Fruit fly (Drosophila melanogaster) whole organism, embryonic: ENCODE measurements around the gene nmdyn-D7.
A peak's percentile ranks its signal among the peaks of the same experiment; 100 is the strongest.

ENCODE experiments used
- Atf3 ChIP-seq: fragments of 200-800 bp; sonication (Bioruptor generic); optimal IDR thresholded peaks from 3 replicates; lab custom pipeline; 2016; ENCODE audit warnings: missing biosample characterization, missing genetic modification characterization
- Blimp-1 ChIP-seq: fragments of 200-800 bp; sonication (Bioruptor generic); optimal IDR thresholded peaks from 3 replicates; lab custom pipeline; 2018; ENCODE audit warnings: missing biosample characterization, missing genetic modification characterization, mild to moderate bottlenecking, moderate library complexity, missing genetic modification reagents
- BtbVII ChIP-seq: fragments of 200-800 bp; sonication (Bioruptor generic); optimal IDR thresholded peaks from 3 replicates; lab custom pipeline; 2017; ENCODE audit warnings: missing biosample characterization, mild to moderate bottlenecking, missing genetic modification characterization
- CG10979 ChIP-seq: fragments of 200-800 bp; sonication (Bioruptor generic); optimal IDR thresholded peaks from 2 replicates; lab custom pipeline; 2018; ENCODE audit warnings: missing biosample characterization, mild to moderate bottlenecking, missing genetic modification characterization, moderate library complexity
- CG11696 ChIP-seq: fragments of 200-800 bp; sonication (Bioruptor generic); IDR thresholded peaks from 2 replicates; pipeline ENCODE4 v1.3.6; 2022; ENCODE audit warnings: missing biosample characterization, missing genetic modification characterization
- CG14050 ChIP-seq: fragments of 200-800 bp; sonication (Bioruptor generic); IDR thresholded peaks from 3 replicates; pipeline ENCODE4 v1.3.6; 2022; ENCODE audit warnings: missing biosample characterization, missing genetic modification characterization
- CG15073 ChIP-seq: fragments of 200-800 bp; sonication (Bioruptor generic); optimal IDR thresholded peaks from 2 replicates; lab custom pipeline; 2016; ENCODE audit warnings: missing biosample characterization, missing genetic modification characterization
- CG17385 ChIP-seq: fragments of 200-800 bp; sonication (Bioruptor generic); optimal IDR thresholded peaks from 3 replicates; lab custom pipeline; 2018; ENCODE audit warnings: missing biosample characterization, mild to moderate bottlenecking, missing genetic modification characterization
- CG1792 ChIP-seq: fragments of 200-800 bp; sonication (Bioruptor generic); optimal IDR thresholded peaks from 2 replicates; lab custom pipeline; 2016; ENCODE audit warnings: missing biosample characterization, missing genetic modification characterization
- CG2116 ChIP-seq: fragments of 200-800 bp; sonication (Bioruptor generic); optimal IDR thresholded peaks from 3 replicates; lab custom pipeline; 2018; ENCODE audit warnings: missing biosample characterization, mild to moderate bottlenecking, missing genetic modification characterization
- CG34376 ChIP-seq: fragments of 200-800 bp; sonication (Bioruptor generic); optimal IDR thresholded peaks from 2 replicates; lab custom pipeline; 2018; ENCODE audit warnings: missing biosample characterization, mild to moderate bottlenecking, missing genetic modification characterization
- CG34422 ChIP-seq: fragments of 200-800 bp; sonication (Bioruptor generic); IDR thresholded peaks from 3 replicates; pipeline ENCODE4 v1.3.6; 2022; ENCODE audit warnings: missing biosample characterization, missing genetic modification characterization
- CG6272 ChIP-seq: fragments of 200-800 bp; sonication (Bioruptor generic); IDR thresholded peaks from 2 replicates; pipeline ENCODE4 v1.3.6; 2022; ENCODE audit warnings: missing biosample characterization, missing genetic modification characterization
- CG6683 ChIP-seq: fragments of 200-800 bp; sonication (Bioruptor generic); optimal IDR thresholded peaks from 2 replicates; lab custom pipeline; 2017; ENCODE audit warnings: missing biosample characterization, mild to moderate bottlenecking, missing genetic modification characterization, missing genetic modification reagents
- CG7839 ChIP-seq: fragments of 200-800 bp; sonication (Bioruptor generic); optimal IDR thresholded peaks from 3 replicates; lab custom pipeline; 2018; ENCODE audit warnings: missing biosample characterization, mild to moderate bottlenecking, missing genetic modification characterization, moderate library complexity
- CG8924 ChIP-seq: fragments of 200-800 bp; optimal IDR thresholded peaks from 3 replicates; lab custom pipeline; 2019; ENCODE audit warnings: missing biosample characterization, mild to moderate bottlenecking, missing genetic modification characterization, moderate library complexity
- CG9876 ChIP-seq: fragments of 200-800 bp; sonication (Bioruptor generic); optimal IDR thresholded peaks from 2 replicates; lab custom pipeline; 2016; ENCODE audit warnings: missing biosample characterization, missing genetic modification characterization
- Dfd ChIP-seq, 2 experiments: fragments of >200 bp; optimal IDR thresholded peaks; 2 replicates each; lab custom pipeline; 2017; ENCODE audit warnings: missing biosample characterization in 2 of 2, missing genetic modification characterization in 2 of 2
- Doc2 ChIP-seq: fragments of 200-800 bp; sonication (Bioruptor generic); IDR thresholded peaks from 2 replicates; pipeline ENCODE4 v1.3.6; 2022; ENCODE audit warnings: missing biosample characterization, missing genetic modification characterization
- HLH4C ChIP-seq: fragments of 200-800 bp; sonication (Bioruptor generic); IDR thresholded peaks from 3 replicates; pipeline ENCODE4 v1.3.6; 2022; ENCODE audit warnings: missing biosample characterization, missing genetic modification characterization; ENCODE audit not compliant: partially characterized antibody
- HmgZ ChIP-seq: fragments of 200-800 bp; sonication (Bioruptor generic); optimal IDR thresholded peaks from 2 replicates; lab custom pipeline; 2018; ENCODE audit warnings: missing biosample characterization, mild to moderate bottlenecking, missing genetic modification characterization
- MESR4 ChIP-seq: fragments of 200-800 bp; sonication (Bioruptor generic); optimal IDR thresholded peaks from 2 replicates; lab custom pipeline; 2018; ENCODE audit warnings: missing biosample characterization, mild to moderate bottlenecking, missing genetic modification characterization, moderate library complexity
- Med ChIP-seq: fragments of 200-800 bp; sonication (Bioruptor generic); peaks from one replicate; lab custom pipeline; 2016; ENCODE audit warnings: missing biosample characterization, missing genetic modification characterization, mild to moderate bottlenecking, inconsistent platforms, moderate library complexity
- Mrtf ChIP-seq: fragments of 200-800 bp; sonication (Bioruptor generic); IDR thresholded peaks from 3 replicates; pipeline ENCODE4 v1.3.6; 2022; ENCODE audit warnings: missing biosample characterization, missing genetic modification characterization
- NK7.1 ChIP-seq: fragments of 200-800 bp; sonication (Bioruptor generic); optimal IDR thresholded peaks from 3 replicates; lab custom pipeline; 2016; ENCODE audit warnings: missing biosample characterization, missing genetic modification characterization
- Pdp1 ChIP-seq, 2 experiments: fragments of 200-800 bp; sonication (Bioruptor generic); optimal IDR thresholded peaks; 3 replicates each; lab custom pipeline; 2016; ENCODE audit warnings: missing biosample characterization in 2 of 2, missing genetic modification characterization in 2 of 2, mild to moderate bottlenecking in 1 of 2, moderate library complexity in 1 of 2
- Poxn ChIP-seq: fragments of 200-800 bp; sonication (Bioruptor generic); IDR thresholded peaks from 2 replicates; pipeline ENCODE4 v1.3.6; 2022; ENCODE audit warnings: missing biosample characterization, missing genetic modification characterization
- Sox100B ChIP-seq: fragments of 200-800 bp; sonication (Bioruptor generic); optimal IDR thresholded peaks from 3 replicates; lab custom pipeline; 2018; ENCODE audit warnings: missing biosample characterization, mild to moderate bottlenecking, missing genetic modification characterization
- Spps ChIP-seq: fragments of 200-800 bp; sonication (Bioruptor generic); optimal IDR thresholded peaks from 2 replicates; lab custom pipeline; 2018; ENCODE audit warnings: missing biosample characterization, mild to moderate bottlenecking, missing genetic modification characterization
- chm ChIP-seq: fragments of 200-800 bp; sonication (Bioruptor generic); IDR thresholded peaks from 2 replicates; pipeline ENCODE4 v1.3.6; 2022; ENCODE audit warnings: missing biosample characterization, missing genetic modification characterization
- corto ChIP-seq: fragments of 200-800 bp; sonication (Bioruptor generic); optimal IDR thresholded peaks from 2 replicates; lab custom pipeline; 2016; ENCODE audit warnings: missing biosample characterization, mild to moderate bottlenecking, missing genetic modification characterization, moderate library complexity
- disco-r ChIP-seq: fragments of 200-800 bp; sonication (Bioruptor generic); optimal IDR thresholded peaks from 2 replicates; lab custom pipeline; 2016; ENCODE audit warnings: missing biosample characterization, missing genetic modification characterization
- dm ChIP-seq: fragments of 200-800 bp; sonication (Bioruptor generic); optimal IDR thresholded peaks from 3 replicates; lab custom pipeline; 2016; ENCODE audit warnings: missing biosample characterization, missing genetic modification characterization
- dmrt99B ChIP-seq: fragments of 200-800 bp; sonication (Bioruptor generic); optimal IDR thresholded peaks from 2 replicates; lab custom pipeline; 2018; ENCODE audit warnings: missing biosample characterization, mild to moderate bottlenecking, missing genetic modification characterization, moderate library complexity
- gce ChIP-seq: fragments of 200-800 bp; sonication (Bioruptor generic); IDR thresholded peaks from 3 replicates; pipeline ENCODE4 v1.3.6; 2022; ENCODE audit warnings: missing biosample characterization, missing genetic modification characterization
- gfzf ChIP-seq: fragments of 200-800 bp; sonication (Bioruptor generic); optimal IDR thresholded peaks from 2 replicates; lab custom pipeline; 2016; ENCODE audit warnings: missing biosample characterization, mild to moderate bottlenecking, missing genetic modification characterization, moderate library complexity
- kah ChIP-seq: fragments of 200-800 bp; sonication (Bioruptor generic); optimal IDR thresholded peaks from 2 replicates; lab custom pipeline; 2018; ENCODE audit warnings: missing biosample characterization, mild to moderate bottlenecking, missing genetic modification characterization
- lab ChIP-seq: fragments of 200-800 bp; sonication (Bioruptor generic); optimal IDR thresholded peaks from 3 replicates; lab custom pipeline; 2017; ENCODE audit warnings: missing biosample characterization, missing genetic modification characterization, mild to moderate bottlenecking, moderate library complexity, missing genetic modification reagents
- lilli ChIP-seq: fragments of 200-800 bp; sonication (Bioruptor generic); optimal IDR thresholded peaks from 3 replicates; lab custom pipeline; 2016; ENCODE audit warnings: missing biosample characterization, missing genetic modification characterization
- nau ChIP-seq: fragments of 200-800 bp; sonication (Bioruptor generic); optimal IDR thresholded peaks from 3 replicates; lab custom pipeline; 2017; ENCODE audit warnings: missing biosample characterization, mild to moderate bottlenecking, missing genetic modification characterization, missing genetic modification reagents
- nerfin-1 ChIP-seq: fragments of 200-800 bp; sonication (Bioruptor generic); optimal IDR thresholded peaks from 3 replicates; lab custom pipeline; 2019; ENCODE audit warnings: missing biosample characterization, mild to moderate bottlenecking, missing genetic modification characterization, moderate library complexity
- onecut ChIP-seq: fragments of 200-800 bp; sonication (Bioruptor generic); IDR thresholded peaks from 2 replicates; pipeline ENCODE4 v1.3.6; 2022; ENCODE audit warnings: missing biosample characterization, missing genetic modification characterization
- org-1 ChIP-seq: fragments of 200-800 bp; sonication (Bioruptor generic); optimal IDR thresholded peaks from 2 replicates; lab custom pipeline; 2017; ENCODE audit warnings: missing biosample characterization, missing genetic modification characterization
- pita ChIP-seq: fragments of 200-800 bp; sonication (Bioruptor generic); optimal IDR thresholded peaks from 2 replicates; lab custom pipeline; 2017; ENCODE audit warnings: missing biosample characterization, mild to moderate bottlenecking, missing genetic modification characterization
- pros ChIP-seq: fragments of 200-800 bp; sonication (Bioruptor generic); optimal IDR thresholded peaks from 3 replicates; lab custom pipeline; 2019; ENCODE audit warnings: missing biosample characterization, mild to moderate bottlenecking, missing genetic modification characterization, moderate library complexity
- scrt ChIP-seq: fragments of 200-800 bp; sonication (Bioruptor generic); optimal IDR thresholded peaks from 2 replicates; lab custom pipeline; 2018; ENCODE audit warnings: missing biosample characterization, mild to moderate bottlenecking, missing genetic modification characterization, moderate library complexity
- sd ChIP-seq: fragments of 200-800 bp; sonication (Bioruptor generic); optimal IDR thresholded peaks from 3 replicates; lab custom pipeline; 2018; ENCODE audit warnings: missing biosample characterization, mild to moderate bottlenecking, missing genetic modification characterization, moderate library complexity
- sens ChIP-seq: fragments of 200-800 bp; sonication (Bioruptor generic); peaks from one replicate; lab custom pipeline; 2016; ENCODE audit warnings: missing biosample characterization, missing genetic modification characterization
- sisA ChIP-seq: fragments of 200-800 bp; sonication (Bioruptor generic); IDR thresholded peaks from 2 replicates; pipeline ENCODE4 v1.3.6; 2022; ENCODE audit warnings: missing biosample characterization, missing genetic modification characterization
- ssp ChIP-seq: fragments of 200-800 bp; sonication (Bioruptor generic); IDR thresholded peaks from 2 replicates; pipeline ENCODE4 v1.3.6; 2022; ENCODE audit warnings: missing biosample characterization, missing genetic modification characterization
- unc-4 ChIP-seq: fragments of 200-800 bp; sonication (Bioruptor generic); IDR thresholded peaks from 2 replicates; pipeline ENCODE4 v1.3.6; 2022; ENCODE audit warnings: missing biosample characterization, missing genetic modification characterization; ENCODE audit not compliant: partially characterized antibody
- zen ChIP-seq: fragments of 200-800 bp; sonication (Bioruptor generic); optimal IDR thresholded peaks from 3 replicates; lab custom pipeline; 2018; ENCODE audit warnings: missing biosample characterization, mild to moderate bottlenecking, missing genetic modification characterization, moderate library complexity

The nmdyn-D7 gene

dm6 chr3R:9631564-9631963 is 48.2 kb upstream of the nmdyn-D7 start, which contains the start of gene SpdS (continued):
- TF ChIP-seq CG34376 (GFP tag; lab: Kevin White, UChicago) = peak; percentile 28
- TF ChIP-seq corto (GFP tag; lab: Kevin White, UChicago) = no peak
- peak; percentile 72; the same call in 1 of the 3 replicates for TF ChIP-seq CG34422 (GFP tag; lab: Robert Waterston, UW)
- no peak for TF ChIP-seq chm (GFP tag; lab: Robert Waterston, UW)
- TF ChIP-seq dm (GFP tag; lab: Kevin White, UChicago) = peak; percentile 78
- no peak for TF ChIP-seq ssp
- no peak for TF ChIP-seq lab (GFP tag; lab: Kevin White, UChicago)
- no peak for TF ChIP-seq Sox100B (GFP tag; lab: Kevin White, UChicago)
- TF ChIP-seq CG2116 (GFP tag; lab: Kevin White, UChicago) = no peak
- TF ChIP-seq pros (GFP tag; lab: Kevin White, UChicago) = peak; percentile 15
- TF ChIP-seq Blimp-1 (GFP tag; lab: Kevin White, UChicago) = no peak
- TF ChIP-seq CG8924 = no peak
- TF ChIP-seq unc-4 (GFP tag; lab: Robert Waterston, UW) = no peak
- TF ChIP-seq Dfd (GFP tag; optimal IDR thresholded peaks at IDR 0.05; lab: Kevin White, UChicago) = no peak
- no peak for TF ChIP-seq Poxn
- no peak for TF ChIP-seq CG7839
- TF ChIP-seq Spps (tag; lab: Kevin White, UChicago) = no peak
- TF ChIP-seq sisA (GFP tag; lab: Robert Waterston, UW) = no peak
- TF ChIP-seq NK7.1 = no peak
- TF ChIP-seq Atf3 = no peak
- TF ChIP-seq Med (GFP tag; lab: Kevin White, UChicago) = peak; percentile 78
- TF ChIP-seq CG6272 (GFP tag; lab: Robert Waterston, UW) = no peak
- no peak for TF ChIP-seq CG11696 (GFP tag; lab: Robert Waterston, UW)
- no peak for TF ChIP-seq kah (GFP tag; lab: Kevin White, UChicago)
- TF ChIP-seq dmrt99B (tag; lab: Kevin White, UChicago) = no peak
- TF ChIP-seq zen (tag; lab: Kevin White, UChicago) = no peak
- TF ChIP-seq gfzf (GFP tag; lab: Kevin White, UChicago) = peak; percentile 57
- no peak for TF ChIP-seq CG15073 (GFP tag; lab: Kevin White, UChicago)
- no peak for TF ChIP-seq CG14050 (GFP tag; lab: Robert Waterston, UW)
- no peak for TF ChIP-seq CG6683 (GFP tag; lab: Kevin White, UChicago)
- no peak for TF ChIP-seq disco-r (GFP tag; lab: Kevin White, UChicago)
- TF ChIP-seq org-1 = no peak
- TF ChIP-seq HmgZ (tag; lab: Kevin White, UChicago) = peak; percentile 21
- no peak for TF ChIP-seq Doc2 (GFP tag; lab: Robert Waterston, UW)
- TF ChIP-seq pita (GFP tag; lab: Kevin White, UChicago) = no peak
- peak; percentile 5 for TF ChIP-seq CG17385
- no peak for TF ChIP-seq HLH4C
- no peak for TF ChIP-seq BtbVII (GFP tag; lab: Kevin White, UChicago)
- TF ChIP-seq onecut (GFP tag; lab: Robert Waterston, UW) = no peak
- peak; percentile 81 for TF ChIP-seq sd (tag; lab: Kevin White, UChicago)
- TF ChIP-seq lilli (GFP tag; lab: Kevin White, UChicago) = no peak
- TF ChIP-seq CG10979 (tag; lab: Kevin White, UChicago) = no peak
- peak; percentile 84 for TF ChIP-seq scrt (GFP tag; lab: Kevin White, UChicago)
- no peak for TF ChIP-seq CG1792 (GFP tag; lab: Kevin White, UChicago)
- no peak for TF ChIP-seq gce
- TF ChIP-seq nau (GFP tag; lab: Kevin White, UChicago) = peak; percentile 18
- no peak for TF ChIP-seq Pdp1 (GFP tag; optimal IDR thresholded peaks at IDR 0.05; lab: Kevin White, UChicago)
- TF ChIP-seq sens (GFP tag; lab: Kevin White, UChicago) = peak; percentile 62
- no peak for TF ChIP-seq Mrtf (GFP tag; lab: Robert Waterston, UW)
- TF ChIP-seq MESR4 (GFP tag; lab: Kevin White, UChicago) = peak; percentile 26
- TF ChIP-seq CG9876 (GFP tag; lab: Kevin White, UChicago) = no peak
- TF ChIP-seq nerfin-1 (tag; lab: Kevin White, UChicago) = peak; percentile 29
